Worm (Caenorhabditis elegans): ENCODE results near the gene srh-247.

Gene srh-247

ce11 chrV:2912901-2913300, 21.1 kb downstream of the srh-247 start, which contains the start of gene C31B8.9:
Gene C31B8.9, minus strand, starts transcription at chrV:2913001.
- TF ChIP-seq ama-1 (optimal IDR thresholded peaks at IDR 0.05) (no peak), C34F6.9 (tag; optimal IDR thresholded peaks at IDR 0.05) (no peak), sma-9 (GFP tag; optimal IDR thresholded peaks at IDR 0.05) (no peak), sma-9 (tag; optimal IDR thresholded peaks at IDR 0.05) (no peak), mdl-1 (tag; optimal IDR thresholded peaks at IDR 0.05) (no peak), alr-1 (tag; optimal IDR thresholded peaks at IDR 0.05) (no peak), lin-13 (GFP tag; optimal IDR thresholded peaks at IDR 0.05) (no peak), zag-1 (tag; optimal IDR thresholded peaks at IDR 0.05) (no peak), F13H6.1 (tag; optimal IDR thresholded peaks at IDR 0.05) (no peak)

- no peak for TF ChIP-seq ztf-11 (tag; optimal IDR thresholded peaks at IDR 0.05)
- no peak for TF ChIP-seq elt-1 (tag; optimal IDR thresholded peaks at IDR 0.05)
- TF ChIP-seq C34F6.9 (tag; optimal IDR thresholded peaks at IDR 0.05) = no peak
- TF ChIP-seq alr-1 (tag; optimal IDR thresholded peaks at IDR 0.05) = no peak
- TF ChIP-seq ztf-1 (GFP tag; conservative IDR thresholded peaks at IDR 0.05) = no peak
- no peak for TF ChIP-seq mab-5 (tag; optimal IDR thresholded peaks at IDR 0.05)
- no peak for TF ChIP-seq elt-3 (tag; optimal IDR thresholded peaks at IDR 0.05)
- no peak for TF ChIP-seq crh-2 (tag; optimal IDR thresholded peaks at IDR 0.05)
- no peak for TF ChIP-seq snpc-4 (tag; optimal IDR thresholded peaks at IDR 0.05)
- TF ChIP-seq mdl-1 (tag; optimal IDR thresholded peaks at IDR 0.05) = no peak
- no peak for TF ChIP-seq aly-2 (tag; optimal IDR thresholded peaks at IDR 0.05)
- TF ChIP-seq ceh-16 (tag; optimal IDR thresholded peaks at IDR 0.05) = no peak
These were observed 24.4 kb downstream of the srh-247 start, which contains the start of gene zmp-3 for ce11 chrV:2909525-2909924. Gene zmp-3, minus strand, starts transcription at chrV:2909625.

- TF ChIP-seq mab-5 (tag; optimal IDR thresholded peaks at IDR 0.05) = no peak
- no peak for TF ChIP-seq Y55F3AM.14 (GFP tag; optimal IDR thresholded peaks at IDR 0.05)
- TF ChIP-seq egl-27 (tag; optimal IDR thresholded peaks at IDR 0.05) = no peak
- TF ChIP-seq gmeb-1 (tag; optimal IDR thresholded peaks at IDR 0.05) = no peak
- TF ChIP-seq nhr-237 (tag; optimal IDR thresholded peaks at IDR 0.05) = no peak
- no peak for TF ChIP-seq lin-13 (GFP tag; optimal IDR thresholded peaks at IDR 0.05)
- TF ChIP-seq unc-39 (tag; optimal IDR thresholded peaks at IDR 0.05) = no peak
- no peak for TF ChIP-seq nhr-129 (tag; optimal IDR thresholded peaks at IDR 0.05)
- TF ChIP-seq ztf-11 (tag; optimal IDR thresholded peaks at IDR 0.05) = no peak
- no peak for TF ChIP-seq nhr-77 (tag; optimal IDR thresholded peaks at IDR 0.05)
- no peak for TF ChIP-seq sem-4 (tag; optimal IDR thresholded peaks at IDR 0.05)
- no peak for TF ChIP-seq crh-2 (tag; optimal IDR thresholded peaks at IDR 0.05)
- TF ChIP-seq aly-2 (tag; optimal IDR thresholded peaks at IDR 0.05) = no peak
- TF ChIP-seq nhr-10 (tag; optimal IDR thresholded peaks at IDR 0.05) = no peak
- no peak for TF ChIP-seq nhr-11 (tag; optimal IDR thresholded peaks at IDR 0.05)
- no peak for TF ChIP-seq elt-1 (tag; optimal IDR thresholded peaks at IDR 0.05)
These were observed 30.7 kb downstream of the srh-247 start, which contains the start of gene C31B8.7 for ce11 chrV:2903227-2903626. Gene C31B8.7, minus strand, starts transcription at chrV:2903327.

- TF ChIP-seq Y55F3AM.14 (GFP tag; optimal IDR thresholded peaks at IDR 0.05) (no peak), mab-5 (tag; optimal IDR thresholded peaks at IDR 0.05) (no peak), lin-39 (tag; optimal IDR thresholded peaks at IDR 0.05) (no peak), nhr-21 (tag; optimal IDR thresholded peaks at IDR 0.05) (no peak), unc-39 (tag; optimal IDR thresholded peaks at IDR 0.05) (no peak), sem-4 (tag; optimal IDR thresholded peaks at IDR 0.05) (no peak), ceh-16 (tag; optimal IDR thresholded peaks at IDR 0.05) (no peak), sma-3 (GFP tag; optimal IDR thresholded peaks at IDR 0.05) (no peak), skn-1 (tag; optimal IDR thresholded peaks at IDR 0.05) (no peak), C34F6.9 (tag; optimal IDR thresholded peaks at IDR 0.05) (no peak), F13H6.1 (tag; optimal IDR thresholded peaks at IDR 0.05) (no peak), ZK546.5 (tag; optimal IDR thresholded peaks at IDR 0.05) (no peak), lin-11 (tag; optimal IDR thresholded peaks at IDR 0.05) (no peak)
These were observed 34.1 kb downstream of the srh-247 start, which contains the start of gene str-46 for ce11 chrV:2899867-2900266. Gene str-46, minus strand, starts transcription at chrV:2899967.

ce11 chrV:2896198-2896660, 37.7 kb downstream of the srh-247 start, which contains the start of gene pals-32:
Gene pals-32, plus strand, starts transcription at chrV:2896610.
- TF ChIP-seq R02D3.7 (tag; optimal IDR thresholded peaks at IDR 0.05) (no peak), fos-1 (tag; optimal IDR thresholded peaks at IDR 0.05) (peak; percentile 57), unc-55 (GFP tag; optimal IDR thresholded peaks at IDR 0.05) (no peak)
